Fruit fly (Drosophila melanogaster): ENCODE data around the gene CG33658.

CG33658 gene

dm6 chr3R:24864719-24865400 lies 23.9 kb upstream of the CG33658 start, which contains the start of the genes Srg1 and Elal:
Srg1 (minus strand) TSS chr3R:24864732.
Elal (plus strand) TSS chr3R:24865350.
- peak; percentile 57 for TF ChIP-seq Eip78C (GFP tag)
- TF ChIP-seq CG15336 (GFP tag; IDR thresholded peaks at IDR 0.05), result peak; percentile 12; the same call in 1 of the 2 replicates
- no peak for TF ChIP-seq Lpt (GFP tag; optimal IDR thresholded peaks at IDR 0.05)
- no peak for TF ChIP-seq CG6808 (GFP tag; optimal IDR thresholded peaks at IDR 0.05)
- TF ChIP-seq Hr38 (GFP tag; optimal IDR thresholded peaks at IDR 0.05), result no peak
- no peak for TF ChIP-seq CG8632 (GFP tag; optimal IDR thresholded peaks at IDR 0.05)
- TF ChIP-seq CG31627 (GFP tag; optimal IDR thresholded peaks at IDR 0.05), result no peak
- 0 out of 3 replicates have a peak, but pooled peaks have one; percentile 29 for TF ChIP-seq eg (GFP tag; IDR thresholded peaks at IDR 0.05)
- TF ChIP-seq CG11294 (GFP tag; IDR thresholded peaks at IDR 0.05), result no peak; the same call in 1 of the 2 replicates
- TF ChIP-seq CG4318 (GFP tag; optimal IDR thresholded peaks at IDR 0.05), result no peak
- TF ChIP-seq Ets96B (tag; optimal IDR thresholded peaks at IDR 0.05), result peak; percentile 18
- no peak for TF ChIP-seq CG6276 (GFP tag; optimal IDR thresholded peaks at IDR 0.05)
- peak; percentile 65 for TF ChIP-seq svp (GFP tag)
- no peak for TF ChIP-seq Eip75B (GFP tag; optimal IDR thresholded peaks at IDR 0.05)
- no peak for TF ChIP-seq Sox15 (GFP tag; optimal IDR thresholded peaks at IDR 0.05)
- TF ChIP-seq Eip93F (GFP tag; optimal IDR thresholded peaks at IDR 0.05), result no peak

- no peak for TF ChIP-seq CG32006 (GFP tag; optimal IDR thresholded peaks at IDR 0.05)
- TF ChIP-seq CG3919 (GFP tag; optimal IDR thresholded peaks at IDR 0.05), result no peak
- no peak for TF ChIP-seq CG8632 (GFP tag; optimal IDR thresholded peaks at IDR 0.05)
- no peak for TF ChIP-seq CG11902 (GFP tag; optimal IDR thresholded peaks at IDR 0.05)
- no peak for TF ChIP-seq salr (GFP tag; optimal IDR thresholded peaks at IDR 0.05)
Observed at dm6 chr3R:24863894-24864293, 22.9 kb upstream of the CG33658 start.

dm6 chr3R:24862574-24863089 lies 21.7 kb upstream of the CG33658 start, which contains the start of gene CG7016:
CG7016 (plus strand) TSS chr3R:24862931.
- TF ChIP-seq dsx (GFP tag; optimal IDR thresholded peaks at IDR 0.05; ENCODE audit: poor library complexity, severe bottlenecking) (no peak), svp (GFP tag) (peak; percentile 50), fkh (GFP tag; optimal IDR thresholded peaks at IDR 0.05) (peak; percentile 31), vri (GFP tag; optimal IDR thresholded peaks at IDR 0.05) (peak; percentile 48), topi (GFP tag; optimal IDR thresholded peaks at IDR 0.05) (no peak), CG6792 (GFP tag; optimal IDR thresholded peaks at IDR 0.05) (no peak), Sox102F (GFP tag; optimal IDR thresholded peaks at IDR 0.05) (no peak), CG3032 (tag; optimal IDR thresholded peaks at IDR 0.05) (no peak)

- TF ChIP-seq dac (GFP tag; optimal IDR thresholded peaks at IDR 0.05) (no peak), Gug (GFP tag; IDR thresholded peaks at IDR 0.05) (no peak), topi (GFP tag; optimal IDR thresholded peaks at IDR 0.05) (no peak)
Observed at dm6 chr3R:24862065-24862464, 21.1 kb upstream of the CG33658 start, which contains the start of gene CG13640. CG13640 (minus strand) TSS chr3R:24862165.

DNA sequence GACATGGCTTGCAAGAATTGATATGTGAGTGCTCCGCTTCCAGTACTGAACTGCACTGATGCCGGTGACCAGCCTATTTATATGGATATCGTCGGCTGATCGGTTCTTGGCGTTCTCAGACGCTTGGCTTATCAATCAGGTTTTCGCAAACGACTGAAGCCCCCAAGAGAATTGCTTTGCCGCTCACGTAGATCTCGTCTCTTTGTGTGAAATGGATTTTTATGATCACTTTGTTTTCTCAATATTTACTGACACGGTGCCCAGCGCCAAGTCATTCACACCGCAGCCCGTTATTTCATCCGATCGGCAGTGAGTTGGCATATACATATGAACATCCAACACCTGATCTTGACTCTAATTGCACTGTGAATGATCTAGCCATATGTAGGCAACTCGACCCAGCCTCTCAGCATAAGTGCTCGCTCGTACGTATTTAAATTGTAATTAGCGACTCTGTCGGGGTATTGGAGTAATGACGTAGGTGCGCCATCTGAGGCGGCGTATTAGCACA lies 19.4 kb upstream of the CG33658 start, which contains the start of gene CG13639:
TSS of gene CG13639 (minus strand) at position 51 of the 511 bp plus-strand sequence.
- TF ChIP-seq CG6163 (GFP tag; IDR thresholded peaks at IDR 0.05), result 0 out of 3 replicates have a peak, but pooled peaks have one; percentile 24
- peak; percentile 69 for TF ChIP-seq Eip78C (GFP tag)
- peak in 1 of 2 experiments; percentile 51 for TF ChIP-seq ss (GFP tag; optimal IDR thresholded peaks at IDR 0.05)
- no peak for TF ChIP-seq vri (GFP tag; optimal IDR thresholded peaks at IDR 0.05)
- TF ChIP-seq CG9139 (GFP tag; optimal IDR thresholded peaks at IDR 0.05), result peak; percentile 27

All from whole organism, prepupa.